Fruit fly (Drosophila melanogaster) whole organism, embryonic: ENCODE measurements around the gene CG13365.

Experiments used
- Bgb ChIP-seq: fragments of 200-800 bp; sonication (Bioruptor generic); IDR thresholded peaks from 2 replicates; pipeline ENCODE4 v1.3.6; 2022; ENCODE audit warnings: missing biosample characterization, missing genetic modification characterization; ENCODE audit not compliant: partially characterized antibody
- CG10147 ChIP-seq: fragments of 200-800 bp; sonication (Bioruptor generic); optimal IDR thresholded peaks from 2 replicates; lab custom pipeline; 2019; ENCODE audit warnings: missing biosample characterization, mild to moderate bottlenecking, missing genetic modification characterization, moderate library complexity
- CG11085 ChIP-seq: fragments of 200-800 bp; sonication (Bioruptor generic); IDR thresholded peaks from 2 replicates; pipeline ENCODE4 v1.3.6; 2022; ENCODE audit warnings: missing biosample characterization, missing genetic modification characterization
- CG11456 ChIP-seq: fragments of 200-800 bp; sonication (Bioruptor generic); IDR thresholded peaks from 3 replicates; pipeline ENCODE4 v1.3.6; 2022; ENCODE audit warnings: missing biosample characterization, missing genetic modification characterization
- CG11696 ChIP-seq: fragments of 200-800 bp; sonication (Bioruptor generic); IDR thresholded peaks from 2 replicates; pipeline ENCODE4 v1.3.6; 2022; ENCODE audit warnings: missing biosample characterization, missing genetic modification characterization
- CG1233 ChIP-seq: fragments of 200-800 bp; sonication (Bioruptor generic); optimal IDR thresholded peaks from 4 replicates; lab custom pipeline; 2018; ENCODE audit warnings: missing biosample characterization, mild to moderate bottlenecking, missing genetic modification characterization
- CG15011 ChIP-seq: fragments of 200-800 bp; sonication (Bioruptor generic); optimal IDR thresholded peaks from 3 replicates; lab custom pipeline; 2018; ENCODE audit warnings: missing biosample characterization, mild to moderate bottlenecking, missing genetic modification characterization
- CG17328 ChIP-seq: fragments of 200-800 bp; sonication (Bioruptor generic); IDR thresholded peaks from 2 replicates; pipeline ENCODE4 v1.3.6; 2022; ENCODE audit warnings: missing biosample characterization, missing genetic modification characterization
- CG2712 ChIP-seq: fragments of 200-800 bp; optimal IDR thresholded peaks from 3 replicates; lab custom pipeline; 2019; ENCODE audit warnings: missing biosample characterization, mild to moderate bottlenecking, missing genetic modification characterization, moderate library complexity
- CG33557 ChIP-seq: fragments of 200-800 bp; sonication (Bioruptor generic); optimal IDR thresholded peaks from 2 replicates; lab custom pipeline; 2019; ENCODE audit warnings: missing biosample characterization, mild to moderate bottlenecking, missing genetic modification characterization, moderate library complexity
- CG4424 ChIP-seq: fragments of 200-800 bp; sonication (Bioruptor generic); optimal IDR thresholded peaks from 3 replicates; lab custom pipeline; 2016; ENCODE audit warnings: missing biosample characterization, missing genetic modification characterization
- CG5180 ChIP-seq: fragments of 200-800 bp; sonication (Bioruptor generic); optimal IDR thresholded peaks from 3 replicates; lab custom pipeline; 2017; ENCODE audit warnings: missing biosample characterization, missing genetic modification characterization, mild to moderate bottlenecking, moderate library complexity, missing genetic modification reagents
- CG6689 ChIP-seq: fragments of 200-800 bp; sonication (Bioruptor generic); IDR thresholded peaks from 2 replicates; pipeline ENCODE4 v1.3.6; 2022; ENCODE audit warnings: missing biosample characterization, missing genetic modification characterization
- CG6791 ChIP-seq: fragments of 200-800 bp; sonication (Bioruptor generic); IDR thresholded peaks from 3 replicates; pipeline ENCODE4 v1.3.6; 2022; ENCODE audit warnings: missing biosample characterization, missing genetic modification characterization; ENCODE audit not compliant: partially characterized antibody
- CG7357 ChIP-seq: fragments of 200-800 bp; sonication (Bioruptor generic); IDR thresholded peaks from 3 replicates; pipeline ENCODE4 v1.3.6; 2022; ENCODE audit warnings: missing biosample characterization, missing genetic modification characterization
- CG8089 ChIP-seq: fragments of 200-800 bp; sonication (Bioruptor generic); optimal IDR thresholded peaks from 3 replicates; lab custom pipeline; 2016; ENCODE audit warnings: missing biosample characterization, missing genetic modification characterization
- CG8281 ChIP-seq: fragments of 200-800 bp; sonication (Bioruptor generic); optimal IDR thresholded peaks from 2 replicates; lab custom pipeline; 2018; ENCODE audit warnings: missing biosample characterization, mild to moderate bottlenecking, missing genetic modification characterization, moderate library complexity
- CG8924 ChIP-seq: fragments of 200-800 bp; optimal IDR thresholded peaks from 3 replicates; lab custom pipeline; 2019; ENCODE audit warnings: missing biosample characterization, mild to moderate bottlenecking, missing genetic modification characterization, moderate library complexity
- HmgZ ChIP-seq: fragments of 200-800 bp; sonication (Bioruptor generic); optimal IDR thresholded peaks from 2 replicates; lab custom pipeline; 2018; ENCODE audit warnings: missing biosample characterization, mild to moderate bottlenecking, missing genetic modification characterization
- Med ChIP-seq: fragments of 200-800 bp; sonication (Bioruptor generic); peaks from one replicate; lab custom pipeline; 2016; ENCODE audit warnings: missing biosample characterization, missing genetic modification characterization, mild to moderate bottlenecking, inconsistent platforms, moderate library complexity
- NC2β ChIP-seq: fragments of 200-800 bp; sonication (Bioruptor generic); optimal IDR thresholded peaks from 2 replicates; lab custom pipeline; 2016; ENCODE audit warnings: missing biosample characterization, missing genetic modification characterization
- Stat92E ChIP-seq, 3 experiments: fragments of >200 bp in 2 of 3; fragments of 200-800 bp in 1 of 3; sonication (Bioruptor generic) in 1 of 3; optimal IDR thresholded peaks; 2 replicates each; lab custom pipeline; 2017 to 2019; ENCODE audit warnings: missing biosample characterization in 3 of 3, missing genetic modification characterization in 3 of 3, mild to moderate bottlenecking in 1 of 3, moderate library complexity in 1 of 3
- Vsx1 ChIP-seq: fragments of 200-800 bp; sonication (Bioruptor generic); optimal IDR thresholded peaks from 2 replicates; lab custom pipeline; 2017; ENCODE audit warnings: missing biosample characterization, mild to moderate bottlenecking, missing genetic modification characterization, missing genetic modification reagents
- ab ChIP-seq: fragments of 200-800 bp; sonication (Bioruptor generic); optimal IDR thresholded peaks from 2 replicates; lab custom pipeline; 2016; ENCODE audit warnings: missing biosample characterization, missing genetic modification characterization
- crp ChIP-seq, 2 experiments: fragments of 200-800 bp; sonication (Bioruptor generic); optimal IDR thresholded peaks; 2 replicates in 1 of 2; 3 replicates in 1 of 2; lab custom pipeline; 2017; ENCODE audit warnings: missing biosample characterization in 2 of 2, missing genetic modification characterization in 2 of 2, mild to moderate bottlenecking in 1 of 2, moderate library complexity in 1 of 2
- da ChIP-seq: fragments of 200-800 bp; sonication (Bioruptor generic); optimal IDR thresholded peaks from 2 replicates; lab custom pipeline; 2016; ENCODE audit warnings: missing biosample characterization, missing genetic modification characterization
- dm ChIP-seq: fragments of 200-800 bp; sonication (Bioruptor generic); optimal IDR thresholded peaks from 3 replicates; lab custom pipeline; 2016; ENCODE audit warnings: missing biosample characterization, missing genetic modification characterization
- ems ChIP-seq: fragments of 200-800 bp; sonication (Bioruptor generic); optimal IDR thresholded peaks from 3 replicates; lab custom pipeline; 2016; ENCODE audit warnings: missing biosample characterization, missing genetic modification characterization
- ewg ChIP-seq: fragments of 200-800 bp; sonication (Bioruptor generic); optimal IDR thresholded peaks from 3 replicates; lab custom pipeline; 2017; ENCODE audit warnings: mild to moderate bottlenecking, missing biosample characterization, missing genetic modification reagents, missing genetic modification characterization
- exex ChIP-seq: fragments of 200-800 bp; sonication (Bioruptor generic); optimal IDR thresholded peaks from 4 replicates; lab custom pipeline; 2018; ENCODE audit warnings: missing biosample characterization, mild to moderate bottlenecking, missing genetic modification characterization, moderate library complexity
- fd3F ChIP-seq: fragments of 200-800 bp; sonication (Bioruptor generic); optimal IDR thresholded peaks from 2 replicates; lab custom pipeline; 2018; ENCODE audit warnings: missing biosample characterization, mild to moderate bottlenecking, missing genetic modification characterization, moderate library complexity
- ftz-f1 ChIP-seq: fragments of 200-800 bp; sonication (Bioruptor generic); optimal IDR thresholded peaks from 2 replicates; lab custom pipeline; 2016; ENCODE audit warnings: missing biosample characterization, missing genetic modification characterization
- gem ChIP-seq: fragments of 200-800 bp; sonication (Bioruptor generic); optimal IDR thresholded peaks from 2 replicates; lab custom pipeline; 2019; ENCODE audit warnings: missing biosample characterization, mild to moderate bottlenecking, missing genetic modification characterization, moderate library complexity
- hb ChIP-seq: fragments of 200-800 bp; sonication (Bioruptor generic); IDR thresholded peaks from 3 replicates; pipeline ENCODE4 v1.3.6; 2022; ENCODE audit warnings: missing biosample characterization, missing genetic modification characterization; ENCODE audit not compliant: partially characterized antibody
- kah ChIP-seq: fragments of 200-800 bp; sonication (Bioruptor generic); optimal IDR thresholded peaks from 2 replicates; lab custom pipeline; 2018; ENCODE audit warnings: missing biosample characterization, mild to moderate bottlenecking, missing genetic modification characterization
- knrl ChIP-seq: fragments of 200-800 bp; sonication (Bioruptor generic); IDR thresholded peaks from 3 replicates; pipeline ENCODE4 v1.3.6; 2022; ENCODE audit warnings: missing biosample characterization, missing genetic modification characterization; ENCODE audit not compliant: partially characterized antibody
- lbe ChIP-seq: fragments of 200-800 bp; sonication (Bioruptor generic); optimal IDR thresholded peaks from 2 replicates; lab custom pipeline; 2016; ENCODE audit warnings: missing biosample characterization, mild to moderate bottlenecking, missing genetic modification characterization
- lov ChIP-seq, 2 experiments: fragments of 200-800 bp in 1 of 2; fragments of >200 bp in 1 of 2; sonication (Bioruptor generic) in 1 of 2; IDR thresholded peaks in 1 of 2; optimal IDR thresholded peaks in 1 of 2; 2 replicates in 1 of 2; 3 replicates in 1 of 2; pipeline versions ENCODE4 v1.3.6 to Lab custom; 2017 to 2022; ENCODE audit warnings: missing biosample characterization in 1 of 2, missing genetic modification characterization in 1 of 2
- row ChIP-seq: fragments of 200-800 bp; sonication (Bioruptor generic); IDR thresholded peaks from 3 replicates; pipeline ENCODE4 v1.3.6; 2022; ENCODE audit warnings: missing biosample characterization, missing genetic modification characterization
- sd ChIP-seq: fragments of 200-800 bp; sonication (Bioruptor generic); optimal IDR thresholded peaks from 3 replicates; lab custom pipeline; 2018; ENCODE audit warnings: missing biosample characterization, mild to moderate bottlenecking, missing genetic modification characterization, moderate library complexity
- sima ChIP-seq: fragments of 200-800 bp; sonication (Bioruptor generic); optimal IDR thresholded peaks from 2 replicates; lab custom pipeline; 2016; ENCODE audit warnings: missing biosample characterization, missing genetic modification characterization
- slp2 ChIP-seq: fragments of 200-800 bp; sonication (Bioruptor generic); optimal IDR thresholded peaks from 2 replicates; lab custom pipeline; 2016; ENCODE audit warnings: missing biosample characterization, missing genetic modification characterization
- stwl ChIP-seq: fragments of 200-800 bp; sonication (Bioruptor generic); optimal IDR thresholded peaks from 3 replicates; lab custom pipeline; 2018; ENCODE audit warnings: missing biosample characterization, mild to moderate bottlenecking, missing genetic modification characterization, moderate library complexity
- tna ChIP-seq: fragments of 200-800 bp; sonication (Bioruptor generic); IDR thresholded peaks from 2 replicates; pipeline ENCODE4 v1.3.6; 2022; ENCODE audit warnings: missing biosample characterization, missing genetic modification characterization; ENCODE audit not compliant: partially characterized antibody
- ttk ChIP-seq: fragments of 200-800 bp; sonication (Bioruptor generic); IDR thresholded peaks from 2 replicates; pipeline ENCODE4 v2.1.2; 2022; ENCODE audit warnings: missing biosample characterization, missing genetic modification characterization
- vnd ChIP-seq: fragments of 200-800 bp; sonication (Bioruptor generic); IDR thresholded peaks from 3 replicates; pipeline ENCODE4 v1.3.6; 2022; ENCODE audit warnings: missing biosample characterization, missing genetic modification characterization; ENCODE audit not compliant: partially characterized antibody
- yki ChIP-seq: fragments of >200 bp; optimal IDR thresholded peaks from 3 replicates; lab custom pipeline; 2018
- zen2 ChIP-seq: fragments of 200-800 bp; sonication (Bioruptor generic); IDR thresholded peaks from 3 replicates; pipeline ENCODE4 v1.3.6; 2022; ENCODE audit warnings: missing biosample characterization, missing genetic modification characterization; ENCODE audit not compliant: partially characterized antibody

The CG13365 gene

DNA sequence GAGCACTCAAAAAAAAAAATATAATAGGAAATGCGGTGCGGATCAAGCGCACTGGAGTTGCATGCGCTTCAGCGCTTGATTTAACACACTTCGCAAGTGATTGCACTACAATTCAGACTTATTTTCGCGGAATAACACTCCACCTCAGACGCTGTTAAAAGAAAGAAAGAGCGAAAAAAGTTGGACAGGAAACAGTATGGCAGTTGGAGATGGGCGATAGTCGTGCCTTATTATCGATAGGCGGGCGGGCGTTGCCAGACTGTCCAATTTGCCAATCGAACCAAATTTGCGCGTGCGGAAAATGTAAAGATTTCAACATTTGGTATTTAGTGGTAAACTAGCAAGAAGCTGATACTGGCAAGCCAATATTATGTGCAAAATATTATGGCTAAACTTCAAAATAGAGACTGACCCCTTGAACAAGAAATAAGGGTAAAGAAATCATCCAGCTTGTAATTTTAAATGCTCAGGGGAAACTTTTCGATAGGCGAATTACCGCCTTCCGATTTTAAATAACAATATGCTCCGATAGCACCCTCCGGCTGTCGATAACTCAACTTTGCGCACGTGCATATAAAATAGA, 8.3 kb upstream of the CG13365 start, which contains the start of the genes RpL36 and Mybbp1A (continued):
- peak; percentile 86 for TF ChIP-seq tna (GFP tag; lab: Robert Waterston, UW)
- TF ChIP-seq CG1233 (GFP tag; lab: Kevin White, UChicago) = peak; percentile 67
- TF ChIP-seq fd3F (GFP tag; lab: Kevin White, UChicago) = peak; percentile 55
- TF ChIP-seq HmgZ (tag; lab: Kevin White, UChicago) = peak; percentile 74
- peak; percentile 53; the same call in 2 of the 3 replicates for TF ChIP-seq row (GFP tag; lab: Robert Waterston, UW)
- TF ChIP-seq gem (tag; lab: Kevin White, UChicago) = no peak
- no peak for TF ChIP-seq Vsx1 (GFP tag; lab: Kevin White, UChicago)
- peak; percentile 66 for TF ChIP-seq da (GFP tag; lab: Kevin White, UChicago)
- TF ChIP-seq ttk (GFP tag; lab: Robert Waterston, UW) = peak; percentile 62
- peak in 1 of 3 experiments; percentile 12 for TF ChIP-seq Stat92E (GFP tag; optimal IDR thresholded peaks at IDR 0.05; lab: Kevin White, UChicago)
- peak; percentile 70 for TF ChIP-seq CG17328
- peak; percentile 72 for TF ChIP-seq ems (GFP tag; lab: Kevin White, UChicago)
- TF ChIP-seq kah (GFP tag; lab: Kevin White, UChicago) = peak; percentile 45
- TF ChIP-seq CG8089 (GFP tag; lab: Kevin White, UChicago) = peak; percentile 82
- peak in 1 of 2 experiments; percentile 56 for TF ChIP-seq crp (GFP tag; optimal IDR thresholded peaks at IDR 0.05; lab: Kevin White, UChicago)
- no peak for TF ChIP-seq sd (tag; lab: Kevin White, UChicago)
- TF ChIP-seq CG6689 (GFP tag; lab: Robert Waterston, UW) = peak; percentile 48; the same call in 1 of the 2 replicates
- TF ChIP-seq ewg = peak; percentile 84
- peak; percentile 60 for TF ChIP-seq stwl (tag; lab: Kevin White, UChicago)
- peak; percentile 99 for TF ChIP-seq vnd (GFP tag; lab: Robert Waterston, UW)
- TF ChIP-seq CG8924 = peak; percentile 39
- 0 out of 2 replicates have a peak, but pooled peaks have one; percentile 6 for TF ChIP-seq CG11696 (GFP tag; lab: Robert Waterston, UW)
- TF ChIP-seq exex (tag; lab: Kevin White, UChicago) = no peak
- TF ChIP-seq CG6791 = peak; percentile 85
- peak; percentile 77 for TF ChIP-seq slp2 (GFP tag; lab: Kevin White, UChicago)
- no peak for TF ChIP-seq ab
- TF ChIP-seq Med (GFP tag; lab: Kevin White, UChicago) = peak; percentile 98
- TF ChIP-seq ftz-f1 (GFP tag; lab: Kevin White, UChicago) = peak; percentile 54
- no peak for TF ChIP-seq CG7357 (GFP tag; lab: Robert Waterston, UW)
- TF ChIP-seq yki = no peak
- TF ChIP-seq CG33557 (GFP tag; lab: Kevin White, UChicago) = no peak
- peak; percentile 80 for TF ChIP-seq zen2 (GFP tag; lab: Robert Waterston, UW)
- TF ChIP-seq Bgb = peak; percentile 87
- TF ChIP-seq CG11085 = peak; percentile 71
- TF ChIP-seq lov (optimal IDR thresholded peaks at IDR 0.05; lab: Kevin White, UChicago) = no peak
- peak; percentile 77; the same call in 1 of the 3 replicates for TF ChIP-seq lov (GFP tag; IDR thresholded peaks at IDR 0.05; lab: Robert Waterston, UW)
- TF ChIP-seq hb = peak; percentile 93
- no peak for TF ChIP-seq CG5180 (GFP tag; lab: Kevin White, UChicago)
- peak; percentile 89 for TF ChIP-seq knrl (GFP tag; lab: Robert Waterston, UW)
- peak; percentile 63 for TF ChIP-seq CG4424 (GFP tag; lab: Kevin White, UChicago)
- TF ChIP-seq NC2β = peak; percentile 95
- TF ChIP-seq CG15011 (GFP tag; lab: Kevin White, UChicago) = peak; percentile 75
- TF ChIP-seq CG11456 (GFP tag; lab: Robert Waterston, UW) = peak; percentile 79; the same call in 2 of the 3 replicates
- peak; percentile 44 for TF ChIP-seq CG2712 (tag; lab: Kevin White, UChicago)
- peak; percentile 95 for TF ChIP-seq dm (GFP tag; lab: Kevin White, UChicago)
- TF ChIP-seq CG10147 (GFP tag; lab: Kevin White, UChicago) = peak; percentile 42
- peak; percentile 24 for TF ChIP-seq sima
- TF ChIP-seq CG8281 (tag; lab: Kevin White, UChicago) = no peak
- TF ChIP-seq lbe = peak; percentile 17
